Worm (Caenorhabditis elegans) whole organism, midembryonic: ENCODE data around the gene F10C1.9.

Experiments
- T22C8.4 ChIP-seq: fragments of 200-800 bp; sonication (Bioruptor generic); IDR thresholded peaks from 2 replicates; pipeline ENCODE4 v1.3.6; 2022; ENCODE audit warnings: missing genetic modification characterization, missing compliant biosample characterization
- cog-1 ChIP-seq: sonication (generic microtip); optimal IDR thresholded peaks from 2 replicates; lab custom pipeline; 2016; ENCODE audit warnings: missing genetic modification characterization, missing compliant biosample characterization
- flt-1 ChIP-seq: fragments of 200-800 bp; sonication (Bioruptor generic); IDR thresholded peaks from 2 replicates; pipeline ENCODE4 v1.3.6; 2022; ENCODE audit warnings: missing genetic modification characterization, missing compliant biosample characterization
- klf-2 ChIP-seq: fragments of 200-800 bp; sonication (Bioruptor generic); conservative IDR thresholded peaks from 2 replicates; pipeline ENCODE4 v1.3.6; 2022; ENCODE audit warnings: missing genetic modification reagents, missing genetic modification characterization, missing compliant biosample characterization
- med-1 ChIP-seq: sonication (generic microtip); optimal IDR thresholded peaks from 2 replicates; lab custom pipeline; 2017; ENCODE audit warnings: missing genetic modification characterization, mild to moderate bottlenecking, missing compliant biosample characterization, antibody characterized with exemption, missing genetic modification reagents; ENCODE audit not compliant: insufficient read depth
- ref-1 ChIP-seq: fragments of 200-800 bp; sonication (Bioruptor generic); conservative IDR thresholded peaks from 2 replicates; pipeline ENCODE4 v1.3.6; 2022; ENCODE audit warnings: missing genetic modification reagents, missing genetic modification characterization, missing compliant biosample characterization
- tab-1 ChIP-seq: fragments of 200-800 bp; sonication (Bioruptor generic); IDR thresholded peaks from 2 replicates; pipeline ENCODE4 v1.3.6; 2022; ENCODE audit warnings: missing genetic modification characterization, missing compliant biosample characterization
- ztf-29 ChIP-seq: fragments of 200-800 bp; sonication (Bioruptor generic); IDR thresholded peaks from 2 replicates; pipeline ENCODE4 v1.3.6; 2022; ENCODE audit warnings: missing genetic modification reagents, missing genetic modification characterization, missing compliant biosample characterization

ce11 chrII:5697338-5697737, 47.7 kb downstream of the F10C1.9 start:
- no peak for TF ChIP-seq cog-1
- no peak for TF ChIP-seq ref-1 (GFP tag; lab: Robert Waterston, UW)
- no peak for TF ChIP-seq ztf-29
- no peak for TF ChIP-seq flt-1 (GFP tag; lab: Robert Waterston, UW)
- no peak for TF ChIP-seq klf-2 (GFP tag; lab: Robert Waterston, UW)
- no peak for TF ChIP-seq T22C8.4 (GFP tag; lab: Robert Waterston, UW)
- no peak for TF ChIP-seq tab-1 (GFP tag; lab: Robert Waterston, UW)
- TF ChIP-seq med-1 = no peak
